Fruit fly (Drosophila melanogaster) whole organism, embryonic: ENCODE results near the gene CG13843.

Experiments used
- Bdp1 ChIP-seq: fragments of 200-800 bp; sonication (Bioruptor generic); optimal IDR thresholded peaks from 3 replicates; lab custom pipeline; 2016; ENCODE audit warnings: missing biosample characterization, missing genetic modification characterization
- Bgb ChIP-seq: fragments of 200-800 bp; sonication (Bioruptor generic); IDR thresholded peaks from 2 replicates; pipeline ENCODE4 v1.3.6; 2022; ENCODE audit warnings: missing biosample characterization, missing genetic modification characterization; ENCODE audit not compliant: partially characterized antibody
- Blimp-1 ChIP-seq: fragments of 200-800 bp; sonication (Bioruptor generic); optimal IDR thresholded peaks from 3 replicates; lab custom pipeline; 2018; ENCODE audit warnings: missing biosample characterization, missing genetic modification characterization, mild to moderate bottlenecking, moderate library complexity, missing genetic modification reagents
- CG11456 ChIP-seq: fragments of 200-800 bp; sonication (Bioruptor generic); IDR thresholded peaks from 3 replicates; pipeline ENCODE4 v1.3.6; 2022; ENCODE audit warnings: missing biosample characterization, missing genetic modification characterization
- CG12769 ChIP-seq: fragments of 200-800 bp; sonication (Bioruptor generic); optimal IDR thresholded peaks from 2 replicates; lab custom pipeline; 2019; ENCODE audit warnings: missing biosample characterization, mild to moderate bottlenecking, missing genetic modification characterization, moderate library complexity
- CG12942 ChIP-seq: fragments of 200-800 bp; sonication (Bioruptor generic); optimal IDR thresholded peaks from 3 replicates; lab custom pipeline; 2016; ENCODE audit warnings: missing biosample characterization, missing genetic modification characterization
- CG13894 ChIP-seq: fragments of 200-800 bp; sonication (Bioruptor generic); optimal IDR thresholded peaks from 3 replicates; lab custom pipeline; 2018; ENCODE audit warnings: missing biosample characterization, mild to moderate bottlenecking, missing genetic modification characterization, moderate library complexity
- CG14014 ChIP-seq: fragments of 200-800 bp; sonication (Bioruptor generic); IDR thresholded peaks from 2 replicates; pipeline ENCODE4 v1.3.6; 2022; ENCODE audit warnings: missing biosample characterization, missing genetic modification characterization
- CG16779 ChIP-seq: fragments of 200-800 bp; sonication (Bioruptor generic); IDR thresholded peaks from 2 replicates; pipeline ENCODE4 v1.3.6; 2022; ENCODE audit warnings: missing biosample characterization, missing genetic modification characterization
- CG3281 ChIP-seq: fragments of 200-800 bp; sonication (Bioruptor generic); optimal IDR thresholded peaks from 3 replicates; lab custom pipeline; 2017; ENCODE audit warnings: missing biosample characterization, mild to moderate bottlenecking, missing genetic modification characterization
- CG33213 ChIP-seq: fragments of 200-800 bp; sonication (Bioruptor generic); optimal IDR thresholded peaks from 3 replicates; lab custom pipeline; 2016; ENCODE audit warnings: missing biosample characterization, missing genetic modification characterization
- CG3407 ChIP-seq: fragments of 200-800 bp; sonication (Bioruptor generic); optimal IDR thresholded peaks from 2 replicates; lab custom pipeline; 2018; ENCODE audit warnings: missing biosample characterization, mild to moderate bottlenecking, missing genetic modification characterization
- CG4617 ChIP-seq: fragments of 200-800 bp; sonication (Bioruptor generic); optimal IDR thresholded peaks from 3 replicates; lab custom pipeline; 2016; ENCODE audit warnings: missing biosample characterization, missing genetic modification characterization, borderline replicate concordance
- CG6689 ChIP-seq: fragments of 200-800 bp; sonication (Bioruptor generic); IDR thresholded peaks from 2 replicates; pipeline ENCODE4 v1.3.6; 2022; ENCODE audit warnings: missing biosample characterization, missing genetic modification characterization
- CHES-1-like ChIP-seq: fragments of 200-800 bp; sonication (Bioruptor generic); optimal IDR thresholded peaks from 2 replicates; lab custom pipeline; 2016; ENCODE audit warnings: missing biosample characterization, missing genetic modification characterization
- CkIIα-i1 ChIP-seq: fragments of 200-800 bp; sonication (Bioruptor generic); IDR thresholded peaks from 2 replicates; pipeline ENCODE4 v1.3.6; 2022; ENCODE audit warnings: missing biosample characterization, missing genetic modification characterization
- D19A ChIP-seq: fragments of 200-800 bp; optimal IDR thresholded peaks from 3 replicates; lab custom pipeline; 2019; ENCODE audit warnings: missing biosample characterization, mild to moderate bottlenecking, missing genetic modification characterization, moderate library complexity
- D19B ChIP-seq: fragments of 200-800 bp; sonication (Bioruptor generic); optimal IDR thresholded peaks from 2 replicates; lab custom pipeline; 2017; ENCODE audit warnings: missing biosample characterization, mild to moderate bottlenecking, missing genetic modification characterization
- Dp ChIP-seq: fragments of 200-800 bp; sonication (Bioruptor generic); optimal IDR thresholded peaks from 2 replicates; lab custom pipeline; 2018; ENCODE audit warnings: missing biosample characterization, mild to moderate bottlenecking, missing genetic modification characterization, moderate library complexity
- Drgx ChIP-seq: fragments of 200-800 bp; sonication (Bioruptor generic); IDR thresholded peaks from 2 replicates; pipeline ENCODE4 v1.3.6; 2022; ENCODE audit warnings: missing biosample characterization, missing genetic modification characterization
- H15 ChIP-seq: fragments of 200-800 bp; sonication (Bioruptor generic); IDR thresholded peaks from 3 replicates; pipeline ENCODE4 v1.3.6; 2022; ENCODE audit warnings: missing biosample characterization, missing genetic modification characterization
- HLH54F ChIP-seq: fragments of 200-800 bp; sonication (Bioruptor generic); optimal IDR thresholded peaks from 3 replicates; lab custom pipeline; 2016; ENCODE audit warnings: missing biosample characterization, missing genetic modification characterization
- Hr3 ChIP-seq: fragments of 200-800 bp; sonication (Bioruptor generic); optimal IDR thresholded peaks from 3 replicates; lab custom pipeline; 2016; ENCODE audit warnings: missing biosample characterization, missing genetic modification characterization
- Hr51 ChIP-seq, 2 experiments: fragments of 200-800 bp; sonication (Bioruptor generic); optimal IDR thresholded peaks; 2 replicates in 1 of 2; 3 replicates in 1 of 2; lab custom pipeline; 2016 to 2018; ENCODE audit warnings: missing biosample characterization in 2 of 2, missing genetic modification characterization in 2 of 2, mild to moderate bottlenecking in 1 of 2, moderate library complexity in 1 of 2
- Hsf ChIP-seq: fragments of 200-800 bp; sonication (Bioruptor generic); optimal IDR thresholded peaks from 3 replicates; lab custom pipeline; 2016; ENCODE audit warnings: missing biosample characterization, missing genetic modification characterization
- Lim3 ChIP-seq: fragments of 200-800 bp; sonication (Bioruptor generic); IDR thresholded peaks from 2 replicates; pipeline ENCODE4 v1.3.6; 2022; ENCODE audit warnings: missing biosample characterization, missing genetic modification characterization
- Med ChIP-seq: fragments of 200-800 bp; sonication (Bioruptor generic); peaks from one replicate; lab custom pipeline; 2016; ENCODE audit warnings: missing biosample characterization, missing genetic modification characterization, mild to moderate bottlenecking, inconsistent platforms, moderate library complexity
- Pdp1 ChIP-seq, 2 experiments: fragments of 200-800 bp; sonication (Bioruptor generic); optimal IDR thresholded peaks; 3 replicates each; lab custom pipeline; 2016; ENCODE audit warnings: missing biosample characterization in 2 of 2, missing genetic modification characterization in 2 of 2, mild to moderate bottlenecking in 1 of 2, moderate library complexity in 1 of 2
- Poxn ChIP-seq: fragments of 200-800 bp; sonication (Bioruptor generic); IDR thresholded peaks from 2 replicates; pipeline ENCODE4 v1.3.6; 2022; ENCODE audit warnings: missing biosample characterization, missing genetic modification characterization
- Rfx ChIP-seq: fragments of 200-800 bp; sonication (Bioruptor generic); IDR thresholded peaks from 2 replicates; pipeline ENCODE4 v1.3.6; 2022; ENCODE audit warnings: missing biosample characterization, missing genetic modification characterization
- Side ChIP-seq: fragments of 200-800 bp; sonication (Bioruptor generic); optimal IDR thresholded peaks from 2 replicates; lab custom pipeline; 2016; ENCODE audit warnings: missing biosample characterization, missing genetic modification characterization
- bcd ChIP-seq: fragments of 200-800 bp; sonication (Bioruptor generic); optimal IDR thresholded peaks from 2 replicates; lab custom pipeline; 2017; ENCODE audit warnings: missing biosample characterization, mild to moderate bottlenecking, missing genetic modification characterization
- crc ChIP-seq: fragments of 200-800 bp; sonication (Bioruptor generic); optimal IDR thresholded peaks from 2 replicates; lab custom pipeline; 2016; ENCODE audit warnings: missing biosample characterization, missing genetic modification characterization
- croc ChIP-seq: fragments of 200-800 bp; sonication (Bioruptor generic); conservative IDR thresholded peaks from 3 replicates; pipeline ENCODE4 v1.3.6; 2022; ENCODE audit warnings: missing biosample characterization, missing genetic modification characterization
- da ChIP-seq: fragments of 200-800 bp; sonication (Bioruptor generic); optimal IDR thresholded peaks from 2 replicates; lab custom pipeline; 2016; ENCODE audit warnings: missing biosample characterization, missing genetic modification characterization
- dati ChIP-seq: fragments of 200-800 bp; sonication (Bioruptor generic); IDR thresholded peaks from 2 replicates; pipeline ENCODE4 v1.3.6; 2022; ENCODE audit warnings: missing biosample characterization, missing genetic modification characterization
- dysf ChIP-seq: fragments of 200-800 bp; sonication (Bioruptor generic); IDR thresholded peaks from 3 replicates; pipeline ENCODE4 v1.3.6; 2022; ENCODE audit warnings: missing biosample characterization, missing genetic modification characterization
- gem ChIP-seq: fragments of 200-800 bp; sonication (Bioruptor generic); optimal IDR thresholded peaks from 2 replicates; lab custom pipeline; 2019; ENCODE audit warnings: missing biosample characterization, mild to moderate bottlenecking, missing genetic modification characterization, moderate library complexity
- her ChIP-seq: fragments of 200-800 bp; sonication (Bioruptor generic); optimal IDR thresholded peaks from 2 replicates; lab custom pipeline; 2016; ENCODE audit warnings: missing biosample characterization, missing genetic modification characterization
- ind ChIP-seq: fragments of 200-800 bp; sonication (Bioruptor generic); optimal IDR thresholded peaks from 3 replicates; lab custom pipeline; 2016; ENCODE audit warnings: missing biosample characterization, missing genetic modification characterization
- inv ChIP-seq: fragments of 200-800 bp; sonication (Bioruptor generic); IDR thresholded peaks from 2 replicates; pipeline ENCODE4 v1.3.6; 2022; ENCODE audit warnings: missing biosample characterization, missing genetic modification characterization; ENCODE audit not compliant: partially characterized antibody
- jing ChIP-seq: fragments of 200-800 bp; sonication (Bioruptor generic); optimal IDR thresholded peaks from 2 replicates; lab custom pipeline; 2018; ENCODE audit warnings: missing biosample characterization, mild to moderate bottlenecking, missing genetic modification characterization
- scrt ChIP-seq: fragments of 200-800 bp; sonication (Bioruptor generic); optimal IDR thresholded peaks from 2 replicates; lab custom pipeline; 2018; ENCODE audit warnings: missing biosample characterization, mild to moderate bottlenecking, missing genetic modification characterization, moderate library complexity
- sens ChIP-seq: fragments of 200-800 bp; sonication (Bioruptor generic); peaks from one replicate; lab custom pipeline; 2016; ENCODE audit warnings: missing biosample characterization, missing genetic modification characterization
- stwl ChIP-seq: fragments of 200-800 bp; sonication (Bioruptor generic); optimal IDR thresholded peaks from 3 replicates; lab custom pipeline; 2018; ENCODE audit warnings: missing biosample characterization, mild to moderate bottlenecking, missing genetic modification characterization, moderate library complexity
- vnd ChIP-seq: fragments of 200-800 bp; sonication (Bioruptor generic); IDR thresholded peaks from 3 replicates; pipeline ENCODE4 v1.3.6; 2022; ENCODE audit warnings: missing biosample characterization, missing genetic modification characterization; ENCODE audit not compliant: partially characterized antibody
- yki ChIP-seq: fragments of >200 bp; optimal IDR thresholded peaks from 3 replicates; lab custom pipeline; 2018

CG13843 gene

dm6 chr3R:22590668-22591275, 18.5 kb upstream of the CG13843 start (continued):
- TF ChIP-seq D19A (tag; lab: Kevin White, UChicago) (peak; percentile 73), dysf (GFP tag; lab: Robert Waterston, UW) (no peak), CkIIα-i1 (GFP tag; lab: Robert Waterston, UW) (no peak), Hr3 (GFP tag; lab: Kevin White, UChicago) (peak; percentile 72), bcd (GFP tag; lab: Kevin White, UChicago) (peak; percentile 63), CHES-1-like (no peak), CG12942 (GFP tag; lab: Kevin White, UChicago) (no peak), her (GFP tag; lab: Kevin White, UChicago) (no peak), CG33213 (GFP tag; lab: Kevin White, UChicago) (peak; percentile 18), Dp (GFP tag; lab: Kevin White, UChicago) (no peak), CG16779 (no peak), Pdp1 (GFP tag; optimal IDR thresholded peaks at IDR 0.05; lab: Kevin White, UChicago) (peak; percentile 1 to 38), inv (no peak), CG14014 (no peak), Bgb (GFP tag; lab: Robert Waterston, UW) (no peak), Lim3 (GFP tag; lab: Robert Waterston, UW) (no peak), Side (GFP tag; lab: Kevin White, UChicago) (peak; percentile 45), Bdp1 (peak; percentile 32), CG6689 (GFP tag; lab: Robert Waterston, UW) (peak; percentile 35; the same call in 1 of the 2 replicates), jing (peak; percentile 5), CG4617 (GFP tag; lab: Kevin White, UChicago) (peak; percentile 8)

dm6 chr3R:22594257-22594656, 15.0 kb upstream of the CG13843 start:
- TF ChIP-seq D19B (GFP tag; lab: Kevin White, UChicago) (no peak), Poxn (GFP tag; lab: Robert Waterston, UW) (no peak), Drgx (GFP tag; lab: Robert Waterston, UW) (0 out of 2 replicates have a peak, but pooled peaks have one; percentile 59), gem (tag; lab: Kevin White, UChicago) (peak; percentile 19)

- TF ChIP-seq CG3281 (GFP tag; lab: Kevin White, UChicago) (peak; percentile 4), sens (GFP tag; lab: Kevin White, UChicago) (peak; percentile 71), vnd (GFP tag; lab: Robert Waterston, UW) (0 out of 3 replicates have a peak, but pooled peaks have one; percentile 29), Blimp-1 (GFP tag; lab: Kevin White, UChicago) (no peak), CG33213 (GFP tag; lab: Kevin White, UChicago) (no peak), CG3407 (no peak), Rfx (peak; percentile 39; the same call in 1 of the 2 replicates), da (GFP tag; lab: Kevin White, UChicago) (no peak), dati (GFP tag; lab: Robert Waterston, UW) (no peak), Bgb (GFP tag; lab: Robert Waterston, UW) (no peak), CG11456 (GFP tag; lab: Robert Waterston, UW) (no peak), jing (no peak), Hsf (GFP tag; lab: Kevin White, UChicago) (no peak), H15 (no peak), HLH54F (no peak), CG12769 (tag; lab: Kevin White, UChicago) (peak; percentile 45), scrt (GFP tag; lab: Kevin White, UChicago) (no peak), CG13894 (tag; lab: Kevin White, UChicago) (no peak), Med (GFP tag; lab: Kevin White, UChicago) (peak; percentile 59), ind (GFP tag; lab: Kevin White, UChicago) (no peak), yki (lab: Kevin White, UChicago) (no peak), stwl (tag; lab: Kevin White, UChicago) (no peak), crc (GFP tag; lab: Kevin White, UChicago) (no peak), Hr51 (GFP tag; optimal IDR thresholded peaks at IDR 0.05; lab: Kevin White, UChicago) (no peak), croc (GFP tag; lab: Robert Waterston, UW) (no peak)
Measured at dm6 chr3R:22595293-22595868, 13.9 kb upstream of the CG13843 start.
